Worm (Caenorhabditis elegans) whole organism, L4 larva: ENCODE data around the gene adbp-1.

Experiments used
- D1046.2 ChIP-seq: fragments of 200-800 bp; sonication (Bioruptor generic); IDR thresholded peaks from 2 replicates; pipeline ENCODE4 v1.3.6; 2022; ENCODE audit warnings: missing genetic modification characterization, missing compliant biosample characterization
- F44E2.7 ChIP-seq: fragments of 200-800 bp; sonication (Bioruptor generic); IDR thresholded peaks from 2 replicates; pipeline ENCODE4 v2.1.2; 2022; ENCODE audit warnings: missing genetic modification characterization, missing compliant biosample characterization
- R02D3.7 ChIP-seq: fragments of 150-350 bp; sonication (generic microtip); optimal IDR thresholded peaks from 3 replicates; lab custom pipeline; 2014; ENCODE audit warnings: missing biosample characterization, missing genetic modification characterization
- Y105C5A.15 ChIP-seq: fragments of 200-800 bp; sonication (Bioruptor generic); IDR thresholded peaks from 2 replicates; pipeline ENCODE4 v1.3.6; 2022; ENCODE audit warnings: missing genetic modification characterization, missing compliant biosample characterization
- Y48G9A.11 ChIP-seq: fragments of 200-800 bp; sonication (Bioruptor generic); IDR thresholded peaks from 2 replicates; pipeline ENCODE4 v1.3.6; 2022; ENCODE audit warnings: missing genetic modification reagents, missing genetic modification characterization, missing compliant biosample characterization
- Y5F2A.4 ChIP-seq: fragments of 200-800 bp; sonication (Bioruptor generic); optimal IDR thresholded peaks from 2 replicates; lab custom pipeline; 2018; ENCODE audit warnings: mild to moderate bottlenecking, missing genetic modification characterization, missing compliant biosample characterization
- aha-1 ChIP-seq: fragments of 150-350 bp; peaks from one replicate; lab custom pipeline; 2014; ENCODE audit warnings: missing biosample characterization, missing genetic modification characterization
- aly-2 ChIP-seq: sonication (generic microtip); optimal IDR thresholded peaks from 2 replicates; lab custom pipeline; 2018; ENCODE audit warnings: missing biosample characterization, missing genetic modification characterization
- arid-1 ChIP-seq: fragments of 200-800 bp; sonication (Bioruptor generic); conservative IDR thresholded peaks from 2 replicates; pipeline ENCODE4 v1.3.6; 2022; ENCODE audit warnings: missing genetic modification reagents, missing genetic modification characterization, missing compliant biosample characterization
- ceh-44 ChIP-seq: fragments of 200-800 bp; sonication (Bioruptor generic); IDR thresholded peaks from 2 replicates; pipeline ENCODE4 v1.3.6; 2022; ENCODE audit warnings: missing genetic modification reagents, missing genetic modification characterization, missing compliant biosample characterization
- ces-1 ChIP-seq: fragments of 150-350 bp; sonication (generic microtip); optimal IDR thresholded peaks from 4 replicates; lab custom pipeline; 2014; ENCODE audit warnings: missing biosample characterization, missing genetic modification reagents, missing genetic modification characterization
- daf-12 ChIP-seq: fragments of 150-350 bp; optimal IDR thresholded peaks from 2 replicates; lab custom pipeline; 2014; ENCODE audit warnings: missing biosample characterization, missing genetic modification reagents, missing genetic modification characterization
- daf-19 ChIP-seq: fragments of 200-800 bp; sonication (Bioruptor generic); conservative IDR thresholded peaks from 2 replicates; pipeline ENCODE4 v1.3.6; 2022; ENCODE audit warnings: missing genetic modification characterization, missing compliant biosample characterization
- daf-8 ChIP-seq: fragments of 200-800 bp; sonication (Bioruptor generic); IDR thresholded peaks from 2 replicates; pipeline ENCODE4 v1.3.6; 2022; ENCODE audit warnings: missing genetic modification characterization, missing compliant biosample characterization
- dmd-6 ChIP-seq: fragments of 200-800 bp; sonication (Bioruptor generic); IDR thresholded peaks from 2 replicates; pipeline ENCODE4 v1.3.6; 2022; ENCODE audit warnings: missing genetic modification reagents, missing genetic modification characterization, missing compliant biosample characterization
- dmd-8 ChIP-seq: fragments of 200-800 bp; sonication (Bioruptor generic); IDR thresholded peaks from 2 replicates; pipeline ENCODE4 v1.3.6; 2022; ENCODE audit warnings: missing genetic modification characterization, missing compliant biosample characterization
- dmd-9 ChIP-seq: fragments of 200-800 bp; sonication (Bioruptor generic); IDR thresholded peaks from 2 replicates; pipeline ENCODE4 v1.3.6; 2022; ENCODE audit warnings: missing genetic modification reagents, missing genetic modification characterization, missing compliant biosample characterization
- egl-27 ChIP-seq: sonication (generic microtip); optimal IDR thresholded peaks from 3 replicates; lab custom pipeline; 2017; ENCODE audit warnings: missing biosample characterization, missing genetic modification reagents, missing genetic modification characterization
- fkh-10 ChIP-seq: fragments of 150-350 bp; optimal IDR thresholded peaks from 2 replicates; lab custom pipeline; 2014; ENCODE audit warnings: missing biosample characterization, missing genetic modification reagents, missing genetic modification characterization
- fos-1 ChIP-seq: fragments of 150-350 bp; optimal IDR thresholded peaks from 2 replicates; lab custom pipeline; 2014; ENCODE audit warnings: missing biosample characterization, missing genetic modification characterization
- hlh-30 ChIP-seq: sonication (generic microtip); optimal IDR thresholded peaks from 2 replicates; lab custom pipeline; 2017; ENCODE audit warnings: antibody characterized with exemption, mild to moderate bottlenecking, missing genetic modification characterization, missing compliant biosample characterization; ENCODE audit not compliant: insufficient read depth
- hmg-1.1 ChIP-seq: fragments of 200-800 bp; sonication (Bioruptor generic); IDR thresholded peaks from 2 replicates; pipeline ENCODE4 v1.3.6; 2022; ENCODE audit warnings: missing genetic modification reagents, missing genetic modification characterization, missing compliant biosample characterization
- lim-7 ChIP-seq: fragments of 200-800 bp; sonication (Bioruptor generic); IDR thresholded peaks from 2 replicates; pipeline ENCODE4 v1.3.6; 2022; ENCODE audit warnings: missing genetic modification characterization, missing compliant biosample characterization
- lin-1 ChIP-seq: fragments of 200-800 bp; sonication (Bioruptor generic); IDR thresholded peaks from 2 replicates; pipeline ENCODE4 v1.3.6; 2022; ENCODE audit warnings: missing genetic modification reagents, missing genetic modification characterization, missing compliant biosample characterization
- lin-15B ChIP-seq: fragments of 150-350 bp; sonication (generic microtip); optimal IDR thresholded peaks from 3 replicates; lab custom pipeline; 2014; ENCODE audit warnings: missing biosample characterization, missing genetic modification characterization
- lin-39 ChIP-seq: fragments of 150-350 bp; optimal IDR thresholded peaks from 2 replicates; lab custom pipeline; 2014; ENCODE audit warnings: missing biosample characterization, missing genetic modification reagents, missing genetic modification characterization
- lir-3 ChIP-seq: sonication (generic microtip); optimal IDR thresholded peaks from 2 replicates; lab custom pipeline; 2016; ENCODE audit warnings: mild to moderate bottlenecking, missing genetic modification characterization, missing compliant biosample characterization
- madf-9 ChIP-seq: fragments of 200-800 bp; sonication (Bioruptor generic); conservative IDR thresholded peaks from 2 replicates; pipeline ENCODE4 v1.3.6; 2022; ENCODE audit warnings: missing genetic modification reagents, missing genetic modification characterization, missing compliant biosample characterization
- mdl-1 ChIP-seq, 2 experiments: fragments of 150-350 bp in 1 of 2; sonication (generic microtip) in 1 of 2; optimal IDR thresholded peaks; 2 replicates each; lab custom pipeline; 2014 to 2017; ENCODE audit warnings: missing biosample characterization in 2 of 2, missing genetic modification characterization in 2 of 2
- mes-2 ChIP-seq: sonication (generic microtip); optimal IDR thresholded peaks from 2 replicates; lab custom pipeline; 2016; ENCODE audit warnings: missing genotype, mild to moderate bottlenecking, missing genetic modification characterization, missing compliant biosample characterization; ENCODE audit not compliant: poor library complexity, severe bottlenecking
- mxl-3 ChIP-seq: fragments of 200-800 bp; sonication (Bioruptor generic); optimal IDR thresholded peaks from 2 replicates; lab custom pipeline; 2018; ENCODE audit warnings: mild to moderate bottlenecking, missing genetic modification characterization, missing compliant biosample characterization
- nhr-10 ChIP-seq: fragments of 150-350 bp; optimal IDR thresholded peaks from 2 replicates; lab custom pipeline; 2014; ENCODE audit warnings: missing biosample characterization, missing genetic modification characterization
- nhr-25 ChIP-seq: sonication (generic microtip); optimal IDR thresholded peaks from 2 replicates; lab custom pipeline; 2017; ENCODE audit warnings: missing genetic modification characterization, mild to moderate bottlenecking, missing compliant biosample characterization, antibody characterized with exemption, moderate library complexity, borderline replicate concordance; ENCODE audit not compliant: insufficient read depth
- nhr-28 ChIP-seq: fragments of 150-350 bp; optimal IDR thresholded peaks from 2 replicates; lab custom pipeline; 2014; ENCODE audit warnings: missing biosample characterization, missing genetic modification characterization
- nhr-42 ChIP-seq: fragments of 200-800 bp; sonication (Bioruptor generic); IDR thresholded peaks from 2 replicates; pipeline ENCODE4 v1.3.6; 2022; ENCODE audit warnings: missing genetic modification characterization, missing compliant biosample characterization
- nhr-48 ChIP-seq: sonication (generic microtip); optimal IDR thresholded peaks from 2 replicates; lab custom pipeline; 2016; ENCODE audit warnings: mild to moderate bottlenecking, missing genetic modification characterization, missing compliant biosample characterization
- pha-4 ChIP-seq, 2 experiments: fragments of 150-350 bp in 1 of 2; fragments of 200-800 bp in 1 of 2; sonication (Bioruptor generic) in 1 of 2; IDR thresholded peaks in 1 of 2; optimal IDR thresholded peaks in 1 of 2; 2 replicates each; pipeline versions ENCODE4 v1.3.6 to Lab custom; 2014 to 2022; ENCODE audit warnings: missing genetic modification characterization in 2 of 2, missing genetic modification reagents in 2 of 2, missing biosample characterization in 1 of 2, missing compliant biosample characterization in 1 of 2
- php-3 ChIP-seq: fragments of 200-800 bp; sonication (Bioruptor generic); IDR thresholded peaks from 2 replicates; pipeline ENCODE4 v1.3.6; 2022; ENCODE audit warnings: missing genetic modification reagents, missing genetic modification characterization, missing compliant biosample characterization
- pqm-1 ChIP-seq: sonication (generic microtip); optimal IDR thresholded peaks from 2 replicates; lab custom pipeline; 2017; ENCODE audit warnings: missing biosample characterization, missing genetic modification characterization
- rbr-2 ChIP-seq: sonication (generic microtip); optimal IDR thresholded peaks from 2 replicates; lab custom pipeline; 2016; ENCODE audit warnings: missing genotype, missing genetic modification characterization, missing compliant biosample characterization
- sdz-12 ChIP-seq: fragments of 200-800 bp; sonication (Bioruptor generic); optimal IDR thresholded peaks from 2 replicates; lab custom pipeline; 2018; ENCODE audit warnings: mild to moderate bottlenecking, missing genetic modification characterization, missing compliant biosample characterization
- set-16 ChIP-seq: fragments of 200-800 bp; sonication (Bioruptor generic); IDR thresholded peaks from 2 replicates; pipeline ENCODE4 v1.3.6; 2022; ENCODE audit warnings: missing genetic modification reagents, missing genetic modification characterization, missing compliant biosample characterization
- snpc-4 ChIP-seq: fragments of 150-350 bp; optimal IDR thresholded peaks from 2 replicates; lab custom pipeline; 2014; ENCODE audit warnings: missing biosample characterization, missing genetic modification characterization
- spr-1 ChIP-seq: sonication (generic microtip); optimal IDR thresholded peaks from 2 replicates; lab custom pipeline; 2016; ENCODE audit warnings: mild to moderate bottlenecking, missing genetic modification characterization, missing compliant biosample characterization
- unc-130 ChIP-seq: sonication (generic microtip); optimal IDR thresholded peaks from 2 replicates; lab custom pipeline; 2016; ENCODE audit warnings: missing genetic modification reagents, missing genetic modification characterization, missing compliant biosample characterization
- unc-62 ChIP-seq, 3 experiments: fragments of 150-350 bp in 1 of 3; sonication (generic microtip); optimal IDR thresholded peaks in 2 of 3; peaks in 1 of 3; 1 replicate in 1 of 3; 2 replicates in 2 of 3; lab custom pipeline; 2014 to 2017; ENCODE audit warnings: missing biosample characterization in 3 of 3, missing genetic modification characterization in 3 of 3, missing genetic modification reagents in 3 of 3, missing genotype in 1 of 3
- zag-1 ChIP-seq: fragments of 150-350 bp; optimal IDR thresholded peaks from 2 replicates; lab custom pipeline; 2014; ENCODE audit warnings: missing biosample characterization, missing genetic modification characterization
- zfp-2 ChIP-seq: sonication (generic microtip); optimal IDR thresholded peaks from 2 replicates; lab custom pipeline; 2016; ENCODE audit warnings: mild to moderate bottlenecking, missing genetic modification characterization, missing compliant biosample characterization
- zip-2 ChIP-seq: fragments of 150-350 bp; optimal IDR thresholded peaks from 2 replicates; lab custom pipeline; 2014; ENCODE audit warnings: missing biosample characterization, missing genetic modification characterization

adbp-1 gene

DNA sequence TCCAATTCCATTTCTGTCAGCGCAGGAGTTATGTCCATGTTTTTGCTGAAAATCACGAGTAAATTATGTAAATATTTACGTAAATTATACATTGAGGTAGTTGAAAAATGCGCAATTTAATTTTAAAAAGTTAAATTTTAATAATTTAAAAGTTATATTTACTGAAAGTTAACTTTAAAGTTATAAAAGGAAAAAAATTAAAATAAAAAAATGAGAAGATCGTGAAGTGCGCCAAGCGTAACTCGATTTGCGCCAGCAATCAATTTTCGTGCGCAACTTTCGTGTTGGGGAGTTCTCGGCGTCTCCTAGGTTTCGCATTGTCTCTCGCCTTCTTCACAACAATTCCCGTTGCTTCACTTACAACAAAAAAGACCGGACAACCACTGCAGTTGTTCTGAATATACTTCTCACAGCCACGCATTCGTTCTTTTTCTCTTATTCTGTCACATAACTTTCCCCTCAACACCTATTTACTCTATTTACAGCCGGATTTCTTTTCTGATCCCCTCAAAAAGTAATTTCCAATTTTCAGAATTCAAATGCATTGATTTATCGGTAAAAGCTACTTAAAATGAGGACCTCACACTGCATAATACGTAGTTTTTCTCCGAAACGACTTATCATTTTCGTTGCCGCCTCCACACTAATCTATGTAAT lies 29.7 kb downstream of the adbp-1 start, which contains the start of the genes metl-1 and W02B12.11:
Gene metl-1, minus strand, starts transcription at position 51 of the 657 bp plus-strand sequence.
Gene W02B12.11, plus strand, starts transcription at position 337 of the 657 bp plus-strand sequence.
- TF ChIP-seq unc-130 (GFP tag; lab: Kevin White, UChicago) (peak; percentile 53), hlh-30 (no peak), set-16 (GFP tag; lab: Robert Waterston, UW) (peak; percentile 32; the same call in 1 of the 2 replicates), Y5F2A.4 (GFP tag; lab: Kevin White, UChicago) (no peak), fkh-10 (GFP tag; lab: Kevin White, UChicago) (no peak), mxl-3 (peak; percentile 24), nhr-42 (GFP tag; lab: Robert Waterston, UW) (no peak), ces-1 (GFP tag; lab: Kevin White, UChicago) (no peak), F44E2.7 (GFP tag; lab: Robert Waterston, UW) (no peak), nhr-48 (tag; lab: Kevin White, UChicago) (peak; percentile 68), zfp-2 (tag; lab: Kevin White, UChicago) (no peak), lir-3 (tag; lab: Kevin White, UChicago) (no peak), dmd-9 (no peak), aly-2 (tag; lab: Kevin White, UChicago) (no peak), egl-27 (tag; lab: Kevin White, UChicago) (no peak), lim-7 (peak; percentile 60; the same call in 1 of the 2 replicates), zip-2 (tag; lab: Kevin White, UChicago) (peak; percentile 6), Y105C5A.15 (GFP tag; lab: Robert Waterston, UW) (no peak), snpc-4 (tag; lab: Kevin White, UChicago) (no peak), pha-4 (GFP tag; IDR thresholded peaks at IDR 0.05; lab: Robert Waterston, UW) (peak; percentile 84), pha-4 (tag; optimal IDR thresholded peaks at IDR 0.05; lab: Kevin White, UChicago) (peak; percentile 14), mdl-1 (tag; optimal IDR thresholded peaks at IDR 0.05; lab: Kevin White, UChicago) (peak in 1 of 2 experiments; percentile 43), daf-19 (GFP tag; lab: Robert Waterston, UW) (no peak), ceh-44 (no peak), lin-1 (GFP tag; lab: Robert Waterston, UW) (peak; percentile 66), daf-8 (GFP tag; lab: Robert Waterston, UW) (no peak), fos-1 (tag; lab: Kevin White, UChicago) (no peak), daf-12 (no peak), pqm-1 (tag; lab: Kevin White, UChicago) (no peak), nhr-28 (tag; lab: Kevin White, UChicago) (no peak), nhr-10 (no peak), unc-62 (GFP tag; optimal IDR thresholded peaks at IDR 0.05 in 1 of 2; lab: Kevin White, UChicago) (peak in 1 of 2 experiments; percentile 88), unc-62 (tag; optimal IDR thresholded peaks at IDR 0.05; lab: Kevin White, UChicago) (no peak), madf-9 (GFP tag; lab: Robert Waterston, UW) (peak; percentile 62), spr-1 (tag; lab: Kevin White, UChicago) (peak; percentile 84), rbr-2 (tag; lab: Kevin White, UChicago) (peak; percentile 83), sdz-12 (no peak), dmd-8 (GFP tag; lab: Robert Waterston, UW) (no peak), lin-39 (tag; lab: Kevin White, UChicago) (no peak), D1046.2 (no peak), php-3 (GFP tag; lab: Robert Waterston, UW) (peak; percentile 37; the same call in 1 of the 2 replicates), aha-1 (peak; percentile 31), R02D3.7 (tag; lab: Kevin White, UChicago) (no peak), dmd-6 (peak; percentile 74), mes-2 (tag; lab: Kevin White, UChicago) (peak; percentile 93), nhr-25 (tag; lab: Kevin White, UChicago) (peak; percentile 65), zag-1 (tag; lab: Kevin White, UChicago) (no peak), lin-15B (tag; lab: Kevin White, UChicago) (no peak), hmg-1.1 (GFP tag; lab: Robert Waterston, UW) (peak; percentile 87), arid-1 (peak; percentile 75), Y48G9A.11 (peak; percentile 47; the same call in 1 of the 2 replicates)
